Worm (Caenorhabditis elegans): ENCODE results near the gene mrps-12.

DNA sequence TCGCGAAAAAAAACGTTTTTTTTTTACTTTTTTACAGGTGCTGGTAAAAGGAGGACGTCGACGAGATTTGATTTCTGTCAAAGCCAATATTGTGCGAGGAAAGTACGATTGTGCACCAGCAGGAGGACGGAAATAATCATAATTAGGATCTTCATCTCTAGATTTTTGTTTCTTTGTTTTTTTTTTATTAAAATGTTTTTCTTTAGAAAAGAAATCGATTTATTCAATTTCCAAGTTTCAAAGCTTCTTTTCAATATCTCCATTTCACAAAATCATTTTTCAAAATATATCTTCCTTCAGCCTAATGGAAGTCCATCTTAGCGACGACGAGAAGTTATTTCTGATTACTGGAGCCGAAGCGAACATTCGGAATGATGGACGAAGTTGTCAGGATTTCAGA lies 685 bp downstream of the mrps-12 start, which contains the start of gene exos-7:
- TF ChIP-seq W03F9.2 (tag; optimal IDR thresholded peaks at IDR 0.05) (no peak), dao-5 (tag; optimal IDR thresholded peaks at IDR 0.05) (no peak), him-1 (tag; optimal IDR thresholded peaks at IDR 0.05) (no peak)
